Fruit fly (Drosophila melanogaster) whole organism, embryonic: ENCODE results near the gene Doc2.

Source experiments
- Bgb ChIP-seq: fragments of 200-800 bp; sonication (Bioruptor generic); IDR thresholded peaks from 2 replicates; pipeline ENCODE4 v1.3.6; 2022; ENCODE audit warnings: missing biosample characterization, missing genetic modification characterization; ENCODE audit not compliant: partially characterized antibody
- CG12299 ChIP-seq: fragments of 200-800 bp; sonication (Bioruptor generic); optimal IDR thresholded peaks from 2 replicates; lab custom pipeline; 2018; ENCODE audit warnings: missing biosample characterization, mild to moderate bottlenecking, missing genetic modification characterization
- CG12659 ChIP-seq: fragments of 200-800 bp; sonication (Bioruptor generic); optimal IDR thresholded peaks from 3 replicates; lab custom pipeline; 2017; ENCODE audit warnings: mild to moderate bottlenecking, missing biosample characterization, missing genetic modification reagents, missing genetic modification characterization
- CG8478 ChIP-seq: fragments of >200 bp; optimal IDR thresholded peaks from 2 replicates; lab custom pipeline; 2018
- CG9609 ChIP-seq: fragments of 200-800 bp; sonication (Bioruptor generic); optimal IDR thresholded peaks from 3 replicates; lab custom pipeline; 2016; ENCODE audit warnings: missing biosample characterization, missing genetic modification characterization
- CoRest ChIP-seq: fragments of 200-800 bp; sonication (Bioruptor generic); optimal IDR thresholded peaks from 3 replicates; lab custom pipeline; 2018; ENCODE audit warnings: missing biosample characterization, mild to moderate bottlenecking, missing genetic modification characterization, moderate library complexity
- Gug ChIP-seq: fragments of 200-800 bp; sonication (Bioruptor generic); IDR thresholded peaks from 4 replicates; pipeline ENCODE4 v1.3.6; 2022; ENCODE audit warnings: missing biosample characterization, missing genetic modification characterization
- HmgD ChIP-seq: fragments of 200-800 bp; sonication (Bioruptor generic); optimal IDR thresholded peaks from 3 replicates; lab custom pipeline; 2016; ENCODE audit warnings: missing biosample characterization, missing genetic modification characterization
- NC2β ChIP-seq: fragments of 200-800 bp; sonication (Bioruptor generic); optimal IDR thresholded peaks from 2 replicates; lab custom pipeline; 2016; ENCODE audit warnings: missing biosample characterization, missing genetic modification characterization
- bowl ChIP-seq: fragments of 200-800 bp; sonication (Bioruptor generic); IDR thresholded peaks from 2 replicates; pipeline ENCODE4 v1.3.6; 2022; ENCODE audit warnings: missing biosample characterization, missing genetic modification characterization
- lov ChIP-seq, 2 experiments: fragments of 200-800 bp in 1 of 2; fragments of >200 bp in 1 of 2; sonication (Bioruptor generic) in 1 of 2; IDR thresholded peaks in 1 of 2; optimal IDR thresholded peaks in 1 of 2; 2 replicates in 1 of 2; 3 replicates in 1 of 2; pipeline versions ENCODE4 v1.3.6 to Lab custom; 2017 to 2022; ENCODE audit warnings: missing biosample characterization in 1 of 2, missing genetic modification characterization in 1 of 2
- sd ChIP-seq: fragments of 200-800 bp; sonication (Bioruptor generic); optimal IDR thresholded peaks from 3 replicates; lab custom pipeline; 2018; ENCODE audit warnings: missing biosample characterization, mild to moderate bottlenecking, missing genetic modification characterization, moderate library complexity

DNA sequence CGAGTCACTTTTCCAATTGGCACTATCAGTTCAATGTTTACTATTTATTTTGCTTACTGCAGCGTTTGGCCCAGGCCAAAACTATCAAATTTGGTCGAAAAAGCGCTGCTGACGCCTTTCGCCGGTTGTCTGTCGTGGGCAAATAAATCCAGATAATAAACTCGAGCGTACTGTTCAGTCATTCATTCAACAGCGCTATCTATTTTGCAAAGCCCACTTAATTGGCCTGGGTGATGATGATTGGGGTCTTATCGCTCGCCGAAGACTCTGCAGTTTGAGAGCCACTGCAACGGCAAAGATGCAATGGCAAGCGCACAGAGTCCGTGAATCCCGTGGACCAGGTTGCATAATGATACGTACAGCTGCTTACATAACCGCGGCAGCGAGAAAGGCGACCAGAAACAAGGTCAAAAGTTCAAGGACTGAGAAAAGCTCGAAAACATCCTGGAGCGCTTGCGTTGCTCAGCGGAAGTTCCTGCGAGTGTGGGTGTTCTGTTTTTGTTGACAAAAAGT, 47.5 kb upstream of the Doc2 start:
- no peak for TF ChIP-seq HmgD (GFP tag; lab: Kevin White, UChicago)
- no peak for TF ChIP-seq Bgb (GFP tag; lab: Robert Waterston, UW)
- TF ChIP-seq CG12299 (tag; lab: Kevin White, UChicago) = no peak
- no peak for TF ChIP-seq lov (optimal IDR thresholded peaks at IDR 0.05; lab: Kevin White, UChicago)
- TF ChIP-seq lov (GFP tag; IDR thresholded peaks at IDR 0.05; lab: Robert Waterston, UW) = no peak
- no peak for TF ChIP-seq Gug
- TF ChIP-seq NC2β (GFP tag; lab: Kevin White, UChicago) = no peak
- no peak for TF ChIP-seq bowl (GFP tag; lab: Robert Waterston, UW)
- no peak for TF ChIP-seq CG9609 (GFP tag; lab: Kevin White, UChicago)
- no peak for TF ChIP-seq sd (tag; lab: Kevin White, UChicago)
- TF ChIP-seq CG12659 (GFP tag; lab: Kevin White, UChicago) = no peak
- TF ChIP-seq CoRest = no peak
- TF ChIP-seq CG8478 = no peak
